Worm (Caenorhabditis elegans): Measurements from ENCODE around the gene clec-61.
A peak's percentile ranks its signal among the peaks of the same experiment; 100 is the strongest.

clec-61 gene

ce11 chrII:10490329-10490728 lies at the start of gene clec-61:
Gene clec-61, minus strand, starts transcription at chrII:10490537.
- no peak for TF ChIP-seq him-1 (tag; optimal IDR thresholded peaks at IDR 0.05)
- TF ChIP-seq dao-5 (tag; optimal IDR thresholded peaks at IDR 0.05): no peak
- no peak for TF ChIP-seq W03F9.2 (tag; optimal IDR thresholded peaks at IDR 0.05)

- TF ChIP-seq W03F9.2 (tag; optimal IDR thresholded peaks at IDR 0.05): no peak
- TF ChIP-seq him-1 (tag; optimal IDR thresholded peaks at IDR 0.05): no peak
- no peak for TF ChIP-seq dao-5 (tag; optimal IDR thresholded peaks at IDR 0.05)
These were observed 48.9 kb upstream of the clec-61 start, which contains the start of gene R166.3 for ce11 chrII:10539232-10539631. Gene R166.3, minus strand, starts transcription at chrII:10539332.

- TF ChIP-seq W03F9.2 (tag; optimal IDR thresholded peaks at IDR 0.05) (no peak), dao-5 (tag; optimal IDR thresholded peaks at IDR 0.05) (no peak), him-1 (tag; optimal IDR thresholded peaks at IDR 0.05) (peak; percentile 71)
These were observed 47.7 kb upstream of the clec-61 start for ce11 chrII:10537988-10538387.

ce11 chrII:10537571-10537970 lies 47.2 kb upstream of the clec-61 start, which contains the start of gene R166.2:
Gene R166.2, minus strand, starts transcription at chrII:10537671.
- TF ChIP-seq him-1 (tag; optimal IDR thresholded peaks at IDR 0.05): no peak
- no peak for TF ChIP-seq W03F9.2 (tag; optimal IDR thresholded peaks at IDR 0.05)
- no peak for TF ChIP-seq dao-5 (tag; optimal IDR thresholded peaks at IDR 0.05)

ce11 chrII:10533985-10534384 lies 43.6 kb upstream of the clec-61 start:
- TF ChIP-seq him-1 (tag; optimal IDR thresholded peaks at IDR 0.05) (no peak), dao-5 (tag; optimal IDR thresholded peaks at IDR 0.05) (no peak), W03F9.2 (tag; optimal IDR thresholded peaks at IDR 0.05) (no peak)

- TF ChIP-seq W03F9.2 (tag; optimal IDR thresholded peaks at IDR 0.05) (no peak), dao-5 (tag; optimal IDR thresholded peaks at IDR 0.05) (no peak)
These were observed 41.3 kb upstream of the clec-61 start for ce11 chrII:10531604-10532003.

ce11 chrII:10530907-10531306 lies 40.6 kb upstream of the clec-61 start:
- TF ChIP-seq W03F9.2 (tag; optimal IDR thresholded peaks at IDR 0.05) (no peak), him-1 (tag; optimal IDR thresholded peaks at IDR 0.05) (no peak), dao-5 (tag; optimal IDR thresholded peaks at IDR 0.05) (no peak)

- TF ChIP-seq him-1 (tag; optimal IDR thresholded peaks at IDR 0.05): no peak
These were observed 38.9 kb upstream of the clec-61 start for ce11 chrII:10529218-10529751.

- peak; percentile 34 for TF ChIP-seq him-1 (tag; optimal IDR thresholded peaks at IDR 0.05)
- TF ChIP-seq dao-5 (tag; optimal IDR thresholded peaks at IDR 0.05): no peak
These were observed 37.4 kb upstream of the clec-61 start, which contains the start of gene mab-10 for ce11 chrII:10527649-10528134. Gene mab-10, plus strand, starts transcription at chrII:10528084.

ce11 chrII:10525134-10525533 lies 34.8 kb upstream of the clec-61 start:
- no peak for TF ChIP-seq him-1 (tag; optimal IDR thresholded peaks at IDR 0.05)
- no peak for TF ChIP-seq W03F9.2 (tag; optimal IDR thresholded peaks at IDR 0.05)
- TF ChIP-seq dao-5 (tag; optimal IDR thresholded peaks at IDR 0.05): no peak

- TF ChIP-seq him-1 (tag; optimal IDR thresholded peaks at IDR 0.05) (no peak), W03F9.2 (tag; optimal IDR thresholded peaks at IDR 0.05) (no peak), dao-5 (tag; optimal IDR thresholded peaks at IDR 0.05) (no peak)
These were observed 34.0 kb upstream of the clec-61 start, which contains the start of gene F59B10.6 for ce11 chrII:10524374-10524773. Gene F59B10.6, minus strand, starts transcription at chrII:10524474.

ce11 chrII:10523583-10523982 lies 33.2 kb upstream of the clec-61 start, which contains the start of gene F59B10.5:
Gene F59B10.5, minus strand, starts transcription at chrII:10523683.
- TF ChIP-seq W03F9.2 (tag; optimal IDR thresholded peaks at IDR 0.05): no peak
- TF ChIP-seq him-1 (tag; optimal IDR thresholded peaks at IDR 0.05): no peak
- TF ChIP-seq dao-5 (tag; optimal IDR thresholded peaks at IDR 0.05): no peak

- TF ChIP-seq W03F9.2 (tag; optimal IDR thresholded peaks at IDR 0.05) (no peak), dao-5 (tag; optimal IDR thresholded peaks at IDR 0.05) (no peak), him-1 (tag; optimal IDR thresholded peaks at IDR 0.05) (no peak)
These were observed 32.7 kb upstream of the clec-61 start for ce11 chrII:10523031-10523430.

ce11 chrII:10519863-10520262 lies 29.5 kb upstream of the clec-61 start:
- TF ChIP-seq W03F9.2 (tag; optimal IDR thresholded peaks at IDR 0.05) (no peak), him-1 (tag; optimal IDR thresholded peaks at IDR 0.05) (no peak), dao-5 (tag; optimal IDR thresholded peaks at IDR 0.05) (no peak)

- TF ChIP-seq W03F9.2 (tag; optimal IDR thresholded peaks at IDR 0.05) (no peak), him-1 (tag; optimal IDR thresholded peaks at IDR 0.05) (no peak), dao-5 (tag; optimal IDR thresholded peaks at IDR 0.05) (no peak)
These were observed 28.7 kb upstream of the clec-61 start, which contains the start of gene F59B10.4 for ce11 chrII:10519017-10519416. Gene F59B10.4, minus strand, starts transcription at chrII:10519117.
